Worm (Caenorhabditis elegans) whole organism, L4 larva: ENCODE results near the gene tba-8.

ENCODE experiments used
- D1046.2 ChIP-seq: fragments of 200-800 bp; sonication (Bioruptor generic); IDR thresholded peaks from 2 replicates; pipeline ENCODE4 v1.3.6; 2022; ENCODE audit warnings: missing genetic modification characterization, missing compliant biosample characterization
- F10B5.3 ChIP-seq: sonication (generic microtip); optimal IDR thresholded peaks from 2 replicates; lab custom pipeline; 2016; ENCODE audit warnings: mild to moderate bottlenecking, missing genetic modification characterization, missing compliant biosample characterization
- F44E2.7 ChIP-seq: fragments of 200-800 bp; sonication (Bioruptor generic); IDR thresholded peaks from 2 replicates; pipeline ENCODE4 v2.1.2; 2022; ENCODE audit warnings: missing genetic modification characterization, missing compliant biosample characterization
- R02D3.7 ChIP-seq: fragments of 150-350 bp; sonication (generic microtip); optimal IDR thresholded peaks from 3 replicates; lab custom pipeline; 2014; ENCODE audit warnings: missing biosample characterization, missing genetic modification characterization
- T20F7.1 ChIP-seq: fragments of 200-800 bp; sonication (Bioruptor generic); optimal IDR thresholded peaks from 2 replicates; lab custom pipeline; 2018; ENCODE audit warnings: mild to moderate bottlenecking, missing genetic modification characterization, missing compliant biosample characterization
- T26A8.4 ChIP-seq: fragments of 200-800 bp; sonication (Bioruptor generic); IDR thresholded peaks from 2 replicates; pipeline ENCODE4 v1.3.6; 2022; ENCODE audit warnings: missing genetic modification characterization, missing compliant biosample characterization
- Y75B8A.6 ChIP-seq: fragments of 200-800 bp; sonication (Bioruptor generic); IDR thresholded peaks from 2 replicates; pipeline ENCODE4 v1.3.6; 2022; ENCODE audit warnings: missing genetic modification reagents, missing genetic modification characterization, missing compliant biosample characterization
- ZK337.2 ChIP-seq: fragments of 200-800 bp; sonication (Bioruptor generic); IDR thresholded peaks from 2 replicates; pipeline ENCODE4 v1.3.6; 2022; ENCODE audit warnings: missing genetic modification reagents, missing genetic modification characterization, missing compliant biosample characterization
- aly-2 ChIP-seq: sonication (generic microtip); optimal IDR thresholded peaks from 2 replicates; lab custom pipeline; 2018; ENCODE audit warnings: missing biosample characterization, missing genetic modification characterization
- ama-1 ChIP-seq: fragments of 150-350 bp; optimal IDR thresholded peaks from 2 replicates; lab custom pipeline; 2014; ENCODE audit warnings: inconsistent platforms, mixed read lengths
- arid-1 ChIP-seq: fragments of 200-800 bp; sonication (Bioruptor generic); conservative IDR thresholded peaks from 2 replicates; pipeline ENCODE4 v1.3.6; 2022; ENCODE audit warnings: missing genetic modification reagents, missing genetic modification characterization, missing compliant biosample characterization
- attf-4 ChIP-seq: sonication (generic microtip); optimal IDR thresholded peaks from 3 replicates; lab custom pipeline; 2017; ENCODE audit warnings: missing biosample characterization, missing genetic modification characterization
- ceh-28 ChIP-seq: fragments of 150-350 bp; optimal IDR thresholded peaks from 2 replicates; lab custom pipeline; 2014; ENCODE audit warnings: missing biosample characterization, missing genetic modification reagents, missing genetic modification characterization
- ceh-32 ChIP-seq: sonication (generic microtip); optimal IDR thresholded peaks from 2 replicates; lab custom pipeline; 2016; ENCODE audit warnings: mild to moderate bottlenecking, missing genetic modification characterization, missing compliant biosample characterization; ENCODE audit not compliant: poor library complexity
- ceh-44 ChIP-seq: fragments of 200-800 bp; sonication (Bioruptor generic); IDR thresholded peaks from 2 replicates; pipeline ENCODE4 v1.3.6; 2022; ENCODE audit warnings: missing genetic modification reagents, missing genetic modification characterization, missing compliant biosample characterization
- ceh-62 ChIP-seq: sonication (generic microtip); optimal IDR thresholded peaks from 2 replicates; lab custom pipeline; 2017; ENCODE audit warnings: missing biosample characterization, missing genetic modification characterization
- ces-1 ChIP-seq: fragments of 150-350 bp; sonication (generic microtip); optimal IDR thresholded peaks from 4 replicates; lab custom pipeline; 2014; ENCODE audit warnings: missing biosample characterization, missing genetic modification reagents, missing genetic modification characterization
- cey-2 ChIP-seq: sonication (generic microtip); optimal IDR thresholded peaks from 3 replicates; lab custom pipeline; 2017; ENCODE audit warnings: missing genetic modification characterization, mild to moderate bottlenecking, missing compliant biosample characterization, antibody characterized with exemption, borderline replicate concordance; ENCODE audit not compliant: insufficient read depth
- ctbp-1 ChIP-seq: fragments of 200-800 bp; sonication (Bioruptor generic); IDR thresholded peaks from 2 replicates; pipeline ENCODE4 v1.3.6; 2022; ENCODE audit warnings: missing genetic modification reagents, missing genetic modification characterization, missing compliant biosample characterization
- daf-19 ChIP-seq: fragments of 200-800 bp; sonication (Bioruptor generic); conservative IDR thresholded peaks from 2 replicates; pipeline ENCODE4 v1.3.6; 2022; ENCODE audit warnings: missing genetic modification characterization, missing compliant biosample characterization
- daf-8 ChIP-seq: fragments of 200-800 bp; sonication (Bioruptor generic); IDR thresholded peaks from 2 replicates; pipeline ENCODE4 v1.3.6; 2022; ENCODE audit warnings: missing genetic modification characterization, missing compliant biosample characterization
- dmd-6 ChIP-seq: fragments of 200-800 bp; sonication (Bioruptor generic); IDR thresholded peaks from 2 replicates; pipeline ENCODE4 v1.3.6; 2022; ENCODE audit warnings: missing genetic modification reagents, missing genetic modification characterization, missing compliant biosample characterization
- dmd-8 ChIP-seq: fragments of 200-800 bp; sonication (Bioruptor generic); IDR thresholded peaks from 2 replicates; pipeline ENCODE4 v1.3.6; 2022; ENCODE audit warnings: missing genetic modification characterization, missing compliant biosample characterization
- dve-1 ChIP-seq: sonication (generic microtip); optimal IDR thresholded peaks from 2 replicates; lab custom pipeline; 2017; ENCODE audit warnings: antibody characterized with exemption, mild to moderate bottlenecking, missing genetic modification characterization, missing compliant biosample characterization; ENCODE audit not compliant: insufficient read depth
- egl-27 ChIP-seq: sonication (generic microtip); optimal IDR thresholded peaks from 3 replicates; lab custom pipeline; 2017; ENCODE audit warnings: missing biosample characterization, missing genetic modification reagents, missing genetic modification characterization
- egl-43 ChIP-seq: fragments of 200-800 bp; sonication (Bioruptor generic); IDR thresholded peaks from 2 replicates; pipeline ENCODE4 v1.3.6; 2022; ENCODE audit warnings: missing genetic modification reagents, missing genetic modification characterization, missing compliant biosample characterization
- hmg-1.1 ChIP-seq: fragments of 200-800 bp; sonication (Bioruptor generic); IDR thresholded peaks from 2 replicates; pipeline ENCODE4 v1.3.6; 2022; ENCODE audit warnings: missing genetic modification reagents, missing genetic modification characterization, missing compliant biosample characterization
- jun-1 ChIP-seq: fragments of 150-350 bp; optimal IDR thresholded peaks from 2 replicates; lab custom pipeline; 2014; ENCODE audit warnings: missing biosample characterization, missing genetic modification reagents, missing genetic modification characterization
- lin-13 ChIP-seq: fragments of 150-350 bp; optimal IDR thresholded peaks from 2 replicates; lab custom pipeline; 2014; ENCODE audit warnings: missing biosample characterization, missing genetic modification reagents, missing genetic modification characterization
- lin-38 ChIP-seq: fragments of 200-800 bp; sonication (Bioruptor generic); IDR thresholded peaks from 2 replicates; pipeline ENCODE4 v1.3.6; 2022; ENCODE audit warnings: missing genetic modification reagents, missing genetic modification characterization, missing compliant biosample characterization
- lsy-2 ChIP-seq, 2 experiments: fragments of 150-350 bp in 1 of 2; sonication (generic microtip) in 1 of 2; optimal IDR thresholded peaks; 2 replicates each; lab custom pipeline; 2014 to 2017; ENCODE audit warnings: missing biosample characterization in 2 of 2, missing genetic modification characterization in 2 of 2
- madf-5 ChIP-seq, 2 experiments: fragments of 200-800 bp; sonication (Bioruptor generic); IDR thresholded peaks; 2 replicates each; pipeline ENCODE4 v1.3.6; 2022; ENCODE audit warnings: missing compliant biosample characterization in 2 of 2, missing genetic modification characterization in 2 of 2
- mep-1 ChIP-seq: fragments of 150-350 bp; sonication (generic microtip); optimal IDR thresholded peaks from 3 replicates; lab custom pipeline; 2014; ENCODE audit warnings: missing biosample characterization, missing genetic modification characterization
- mxl-2 ChIP-seq: fragments of 200-800 bp; sonication (Bioruptor generic); conservative IDR thresholded peaks from 2 replicates; pipeline ENCODE4 v1.3.6; 2022; ENCODE audit warnings: missing genetic modification reagents, missing genetic modification characterization, missing compliant biosample characterization
- mxl-3 ChIP-seq: fragments of 200-800 bp; sonication (Bioruptor generic); optimal IDR thresholded peaks from 2 replicates; lab custom pipeline; 2018; ENCODE audit warnings: mild to moderate bottlenecking, missing genetic modification characterization, missing compliant biosample characterization
- nhr-102 ChIP-seq: sonication (generic microtip); optimal IDR thresholded peaks from 2 replicates; lab custom pipeline; 2016; ENCODE audit warnings: mild to moderate bottlenecking, missing genetic modification characterization, moderate library complexity, missing compliant biosample characterization
- nhr-25 ChIP-seq: sonication (generic microtip); optimal IDR thresholded peaks from 2 replicates; lab custom pipeline; 2017; ENCODE audit warnings: missing genetic modification characterization, mild to moderate bottlenecking, missing compliant biosample characterization, antibody characterized with exemption, moderate library complexity, borderline replicate concordance; ENCODE audit not compliant: insufficient read depth
- nhr-28 ChIP-seq: fragments of 150-350 bp; optimal IDR thresholded peaks from 2 replicates; lab custom pipeline; 2014; ENCODE audit warnings: missing biosample characterization, missing genetic modification characterization
- nhr-6 ChIP-seq: fragments of 150-350 bp; optimal IDR thresholded peaks from 2 replicates; lab custom pipeline; 2014; ENCODE audit warnings: missing biosample characterization, missing genetic modification characterization
- pqm-1 ChIP-seq: sonication (generic microtip); optimal IDR thresholded peaks from 2 replicates; lab custom pipeline; 2017; ENCODE audit warnings: missing biosample characterization, missing genetic modification characterization
- sdz-12 ChIP-seq: fragments of 200-800 bp; sonication (Bioruptor generic); optimal IDR thresholded peaks from 2 replicates; lab custom pipeline; 2018; ENCODE audit warnings: mild to moderate bottlenecking, missing genetic modification characterization, missing compliant biosample characterization
- skn-1 ChIP-seq: fragments of 150-350 bp; optimal IDR thresholded peaks from 2 replicates; lab custom pipeline; 2014; ENCODE audit warnings: missing biosample characterization, missing genetic modification characterization
- snpc-4 ChIP-seq: fragments of 150-350 bp; optimal IDR thresholded peaks from 2 replicates; lab custom pipeline; 2014; ENCODE audit warnings: missing biosample characterization, missing genetic modification characterization
- spr-3 ChIP-seq: fragments of 200-800 bp; sonication (Bioruptor generic); optimal IDR thresholded peaks from 2 replicates; lab custom pipeline; 2018; ENCODE audit warnings: mild to moderate bottlenecking, missing genetic modification characterization, missing compliant biosample characterization
- tag-97 ChIP-seq: fragments of 200-800 bp; sonication (Bioruptor generic); IDR thresholded peaks from 2 replicates; pipeline ENCODE4 v1.3.6; 2022; ENCODE audit warnings: missing genetic modification characterization, missing compliant biosample characterization
- tra-1 ChIP-seq: fragments of 200-800 bp; sonication (Bioruptor generic); IDR thresholded peaks from 2 replicates; pipeline ENCODE4 v1.3.6; 2022; ENCODE audit warnings: missing genetic modification reagents, missing genetic modification characterization, missing compliant biosample characterization
- unc-62 ChIP-seq, 3 experiments: fragments of 150-350 bp in 1 of 3; sonication (generic microtip); optimal IDR thresholded peaks in 2 of 3; peaks in 1 of 3; 1 replicate in 1 of 3; 2 replicates in 2 of 3; lab custom pipeline; 2014 to 2017; ENCODE audit warnings: missing biosample characterization in 3 of 3, missing genetic modification characterization in 3 of 3, missing genetic modification reagents in 3 of 3, missing genotype in 1 of 3
- vab-7 ChIP-seq: fragments of 200-800 bp; sonication (Bioruptor generic); IDR thresholded peaks from 2 replicates; pipeline ENCODE4 v1.3.6; 2022; ENCODE audit warnings: missing genetic modification reagents, missing genetic modification characterization, missing compliant biosample characterization
- zag-1 ChIP-seq: fragments of 150-350 bp; optimal IDR thresholded peaks from 2 replicates; lab custom pipeline; 2014; ENCODE audit warnings: missing biosample characterization, missing genetic modification characterization
- zip-2 ChIP-seq: fragments of 150-350 bp; optimal IDR thresholded peaks from 2 replicates; lab custom pipeline; 2014; ENCODE audit warnings: missing biosample characterization, missing genetic modification characterization

Gene tba-8

DNA sequence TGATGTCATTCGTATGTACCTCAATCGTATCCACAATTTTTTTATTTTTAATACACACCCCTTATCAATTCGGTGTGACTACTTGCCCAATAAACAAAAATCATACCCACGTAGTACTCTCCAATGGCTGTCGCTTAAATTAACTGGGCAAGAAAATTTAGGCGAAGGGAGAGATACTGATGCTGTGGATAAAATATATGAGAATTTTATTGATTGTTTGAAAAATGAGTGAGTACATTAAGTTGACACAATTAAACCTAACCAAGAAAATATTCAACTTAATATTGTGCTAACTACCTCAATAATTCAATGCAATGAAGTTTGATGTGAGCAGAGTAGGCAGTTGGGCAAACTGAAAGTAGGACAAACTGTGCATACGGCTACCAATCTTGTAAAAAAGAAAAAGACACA is 7.6 kb upstream of the tba-8 start (continued):
- peak; percentile 98 for TF ChIP-seq daf-19 (GFP tag; lab: Robert Waterston, UW)
- peak; percentile 90 for TF ChIP-seq arid-1 (GFP tag; lab: Robert Waterston, UW)
- no peak for TF ChIP-seq snpc-4
- TF ChIP-seq zag-1 (tag; lab: Kevin White, UChicago) = peak; percentile 98
- peak; percentile 98 for TF ChIP-seq nhr-25 (tag; lab: Kevin White, UChicago)
- peak; percentile 95 for TF ChIP-seq mxl-3 (GFP tag; lab: Kevin White, UChicago)
- TF ChIP-seq unc-62 (GFP tag; optimal IDR thresholded peaks at IDR 0.05 in 1 of 2; lab: Kevin White, UChicago) = peak; percentile 83 to 99
- TF ChIP-seq unc-62 (tag; optimal IDR thresholded peaks at IDR 0.05; lab: Kevin White, UChicago) = peak; percentile 87
- TF ChIP-seq dve-1 (tag; lab: Kevin White, UChicago) = peak; percentile 100
- TF ChIP-seq sdz-12 (GFP tag; lab: Kevin White, UChicago) = peak; percentile 1
- TF ChIP-seq dmd-8 = peak; percentile 66; the same call in 1 of the 2 replicates
- TF ChIP-seq cey-2 (tag; lab: Kevin White, UChicago) = peak; percentile 72
- TF ChIP-seq ces-1 (GFP tag; lab: Kevin White, UChicago) = peak; percentile 96
- 0 out of 2 replicates have a peak, but pooled peaks have one; percentile 76 for TF ChIP-seq daf-8 (GFP tag; lab: Robert Waterston, UW)
- TF ChIP-seq ceh-32 (tag; lab: Kevin White, UChicago) = peak; percentile 92
- TF ChIP-seq pqm-1 (tag; lab: Kevin White, UChicago) = peak; percentile 69
- TF ChIP-seq ceh-44 (GFP tag; lab: Robert Waterston, UW) = peak; percentile 59; the same call in 1 of the 2 replicates
- TF ChIP-seq spr-3 (GFP tag; lab: Kevin White, UChicago) = peak; percentile 97
- TF ChIP-seq mep-1 (tag; lab: Kevin White, UChicago) = peak; percentile 100
- peak; percentile 93 for TF ChIP-seq T20F7.1 (GFP tag; lab: Kevin White, UChicago)
- TF ChIP-seq madf-5 (GFP tag; IDR thresholded peaks at IDR 0.05; lab: Robert Waterston, UW) = peak; percentile 75 to 95
- TF ChIP-seq F10B5.3 (tag; lab: Kevin White, UChicago) = peak; percentile 96
- TF ChIP-seq ZK337.2 (GFP tag; lab: Robert Waterston, UW) = peak; percentile 74; the same call in 1 of the 2 replicates
- peak; percentile 35 for TF ChIP-seq aly-2 (tag; lab: Kevin White, UChicago)
- TF ChIP-seq lsy-2 (tag; optimal IDR thresholded peaks at IDR 0.05; lab: Kevin White, UChicago) = peak; percentile 94 to 98
- TF ChIP-seq egl-43 (GFP tag; lab: Robert Waterston, UW) = peak; percentile 96
- peak; percentile 95 for TF ChIP-seq nhr-28 (tag; lab: Kevin White, UChicago)
- peak; percentile 88 for TF ChIP-seq lin-38 (GFP tag; lab: Robert Waterston, UW)
- no peak for TF ChIP-seq ama-1 (lab: Kevin White, UChicago)
- no peak for TF ChIP-seq ceh-62 (tag; lab: Kevin White, UChicago)
- peak; percentile 98 for TF ChIP-seq lin-13 (GFP tag; lab: Kevin White, UChicago)
- TF ChIP-seq mxl-2 (GFP tag; lab: Robert Waterston, UW) = peak; percentile 88
- TF ChIP-seq tra-1 (GFP tag; lab: Robert Waterston, UW) = peak; percentile 98
- TF ChIP-seq zip-2 (tag; lab: Kevin White, UChicago) = peak; percentile 98
- TF ChIP-seq ceh-28 (tag; lab: Kevin White, UChicago) = peak; percentile 97
- TF ChIP-seq attf-4 (tag; lab: Kevin White, UChicago) = peak; percentile 61
- peak; percentile 100 for TF ChIP-seq T26A8.4
- TF ChIP-seq egl-27 (tag; lab: Kevin White, UChicago) = peak; percentile 73
- TF ChIP-seq jun-1 = peak; percentile 99
- peak; percentile 98 for TF ChIP-seq vab-7 (GFP tag; lab: Robert Waterston, UW)
- TF ChIP-seq F44E2.7 (GFP tag; lab: Robert Waterston, UW) = no peak
- peak; percentile 98 for TF ChIP-seq ctbp-1 (GFP tag; lab: Robert Waterston, UW)
- TF ChIP-seq R02D3.7 = no peak
- TF ChIP-seq nhr-6 (tag; lab: Kevin White, UChicago) = peak; percentile 94
- peak; percentile 100 for TF ChIP-seq hmg-1.1 (GFP tag; lab: Robert Waterston, UW)
- peak; percentile 94 for TF ChIP-seq D1046.2
- TF ChIP-seq dmd-6 = peak; percentile 97
- TF ChIP-seq tag-97 (GFP tag; lab: Robert Waterston, UW) = peak; percentile 92; the same call in 1 of the 2 replicates
- TF ChIP-seq Y75B8A.6 (GFP tag; lab: Robert Waterston, UW) = peak; percentile 78; the same call in 1 of the 2 replicates
- peak; percentile 100 for TF ChIP-seq nhr-102 (tag; lab: Kevin White, UChicago)
- TF ChIP-seq skn-1 = peak; percentile 49
